Worm (Caenorhabditis elegans) whole organism, L1 larva: ENCODE data around the gene ZK470.6.

Experiments used
- C04F5.9 ChIP-seq: sonication (generic microtip); optimal IDR thresholded peaks from 2 replicates; lab custom pipeline; 2016; ENCODE audit warnings: missing genetic modification characterization, missing compliant biosample characterization
- C16A3.4 ChIP-seq: fragments of 150-350 bp; optimal IDR thresholded peaks from 2 replicates; lab custom pipeline; 2014; ENCODE audit warnings: missing biosample characterization, missing genetic modification characterization
- F16B12.6 ChIP-seq: fragments of 150-350 bp; optimal IDR thresholded peaks from 2 replicates; lab custom pipeline; 2014; ENCODE audit warnings: missing biosample characterization, missing genetic modification characterization
- Y116A8C.19 ChIP-seq: sonication (generic microtip); optimal IDR thresholded peaks from 2 replicates; lab custom pipeline; 2016; ENCODE audit warnings: missing compliant biosample characterization, missing genetic modification characterization, borderline replicate concordance
- aha-1 ChIP-seq: fragments of 150-350 bp; optimal IDR thresholded peaks from 2 replicates; lab custom pipeline; 2014; ENCODE audit warnings: missing biosample characterization, missing genetic modification characterization
- aly-2 ChIP-seq: fragments of 150-350 bp; optimal IDR thresholded peaks from 2 replicates; lab custom pipeline; 2014; ENCODE audit warnings: missing biosample characterization, missing genetic modification characterization
- blmp-1 ChIP-seq: fragments of 150-350 bp; optimal IDR thresholded peaks from 2 replicates; lab custom pipeline; 2014; ENCODE audit warnings: missing biosample characterization, missing genetic modification characterization
- ceh-63 ChIP-seq: fragments of 200-800 bp; sonication (Bioruptor generic); optimal IDR thresholded peaks from 2 replicates; lab custom pipeline; 2018; ENCODE audit warnings: mild to moderate bottlenecking, missing genetic modification characterization, missing compliant biosample characterization
- ceh-82 ChIP-seq, 3 experiments: fragments of 150-350 bp in 1 of 3; sonication (generic microtip) in 2 of 3; optimal IDR thresholded peaks; 2 replicates each; lab custom pipeline; 2014 to 2017; ENCODE audit warnings: missing biosample characterization in 3 of 3, missing genetic modification characterization in 3 of 3
- ceh-88 ChIP-seq: fragments of 200-800 bp; sonication (Bioruptor generic); IDR thresholded peaks from 2 replicates; pipeline ENCODE4 v1.3.6; 2022; ENCODE audit warnings: missing genetic modification characterization, missing compliant biosample characterization
- ceh-90 ChIP-seq: sonication (generic microtip); optimal IDR thresholded peaks from 2 replicates; lab custom pipeline; 2016; ENCODE audit warnings: missing genetic modification characterization, missing compliant biosample characterization
- ces-1 ChIP-seq: fragments of 150-350 bp; optimal IDR thresholded peaks from 2 replicates; lab custom pipeline; 2014; ENCODE audit warnings: missing biosample characterization, missing genetic modification reagents, missing genetic modification characterization
- efl-1 ChIP-seq, 4 experiments: fragments of 150-350 bp; optimal IDR thresholded peaks in 3 of 4; peaks in 1 of 4; 1 replicate in 1 of 4; 2 replicates in 3 of 4; lab custom pipeline; 2014; ENCODE audit warnings: missing biosample characterization in 2 of 4, missing genetic modification characterization in 2 of 4, missing genetic modification reagents in 2 of 4
- elt-3 ChIP-seq, 6 experiments: fragments of 150-350 bp in 1 of 6; sonication (generic microtip); optimal IDR thresholded peaks; 2 replicates each; lab custom pipeline; 2017 to 2018; ENCODE audit warnings: missing biosample characterization in 6 of 6, missing genetic modification characterization in 6 of 6, inconsistent platforms in 1 of 6
- fkh-10 ChIP-seq: sonication (generic microtip); optimal IDR thresholded peaks from 2 replicates; lab custom pipeline; 2017; ENCODE audit warnings: missing biosample characterization, missing genetic modification reagents, missing genetic modification characterization
- fkh-8 ChIP-seq: sonication (generic microtip); optimal IDR thresholded peaks from 2 replicates; lab custom pipeline; 2016; ENCODE audit warnings: mild to moderate bottlenecking, missing genetic modification characterization, missing compliant biosample characterization
- fos-1 ChIP-seq: fragments of 150-350 bp; optimal IDR thresholded peaks from 2 replicates; lab custom pipeline; 2014; ENCODE audit warnings: missing biosample characterization, missing genetic modification characterization
- grh-1 ChIP-seq: fragments of 200-800 bp; sonication (Bioruptor generic); IDR thresholded peaks from 2 replicates; pipeline ENCODE4 v1.3.6; 2022; ENCODE audit warnings: missing genetic modification reagents, missing genetic modification characterization, missing compliant biosample characterization
- hlh-17 ChIP-seq: fragments of 200-800 bp; sonication (Bioruptor generic); optimal IDR thresholded peaks from 2 replicates; lab custom pipeline; 2018; ENCODE audit warnings: missing genetic modification characterization, mild to moderate bottlenecking, missing compliant biosample characterization, moderate library complexity, borderline replicate concordance
- hlh-4 ChIP-seq: sonication (generic microtip); optimal IDR thresholded peaks from 2 replicates; lab custom pipeline; 2016; ENCODE audit warnings: mild to moderate bottlenecking, missing genetic modification characterization, missing compliant biosample characterization
- jun-1 ChIP-seq: fragments of 150-350 bp; optimal IDR thresholded peaks from 2 replicates; lab custom pipeline; 2014; ENCODE audit warnings: missing biosample characterization, missing genetic modification reagents, missing genetic modification characterization
- lin-13 ChIP-seq: fragments of 150-350 bp; optimal IDR thresholded peaks from 2 replicates; lab custom pipeline; 2014; ENCODE audit warnings: missing biosample characterization, missing genetic modification reagents, missing genetic modification characterization
- lin-15B ChIP-seq: fragments of 150-350 bp; sonication (generic microtip); optimal IDR thresholded peaks from 3 replicates; lab custom pipeline; 2014; ENCODE audit warnings: missing biosample characterization, missing genetic modification characterization
- lin-35 ChIP-seq, 2 experiments: fragments of 150-350 bp; optimal IDR thresholded peaks; 2 replicates each; lab custom pipeline; 2014; ENCODE audit warnings: missing biosample characterization in 2 of 2, missing genetic modification characterization in 2 of 2, missing genetic modification reagents in 2 of 2
- lin-39 ChIP-seq: fragments of 150-350 bp; optimal IDR thresholded peaks from 2 replicates; lab custom pipeline; 2014; ENCODE audit warnings: missing biosample characterization, missing genetic modification reagents, missing genetic modification characterization
- lsy-2 ChIP-seq, 2 experiments: fragments of 150-350 bp; optimal IDR thresholded peaks; 2 replicates each; lab custom pipeline; 2014; ENCODE audit warnings: missing biosample characterization in 2 of 2, missing genetic modification characterization in 2 of 2
- mab-9 ChIP-seq: fragments of 200-800 bp; sonication (Bioruptor generic); IDR thresholded peaks from 2 replicates; pipeline ENCODE4 v1.3.6; 2022; ENCODE audit warnings: missing genetic modification reagents, missing genetic modification characterization, missing compliant biosample characterization
- mdl-1 ChIP-seq, 2 experiments: fragments of 150-350 bp; optimal IDR thresholded peaks; 2 replicates each; lab custom pipeline; 2014 to 2017; ENCODE audit warnings: missing biosample characterization in 2 of 2, missing genetic modification characterization in 2 of 2, inconsistent platforms in 1 of 2
- mep-1 ChIP-seq: fragments of 150-350 bp; optimal IDR thresholded peaks from 2 replicates; lab custom pipeline; 2014; ENCODE audit warnings: missing biosample characterization, missing genetic modification characterization
- nhr-11 ChIP-seq: fragments of 150-350 bp; optimal IDR thresholded peaks from 2 replicates; lab custom pipeline; 2014; ENCODE audit warnings: missing biosample characterization, missing genetic modification characterization
- nhr-12 ChIP-seq: sonication (generic microtip); optimal IDR thresholded peaks from 2 replicates; lab custom pipeline; 2017; ENCODE audit warnings: missing biosample characterization, missing genetic modification characterization
- nhr-19 ChIP-seq: fragments of 200-800 bp; sonication (Bioruptor generic); conservative IDR thresholded peaks from 2 replicates; pipeline ENCODE4 v1.3.6; 2022; ENCODE audit warnings: missing genetic modification characterization, missing compliant biosample characterization
- nhr-237 ChIP-seq: fragments of 150-350 bp; optimal IDR thresholded peaks from 2 replicates; lab custom pipeline; 2014; ENCODE audit warnings: missing biosample characterization, missing genetic modification characterization
- nhr-47 ChIP-seq: sonication (generic microtip); optimal IDR thresholded peaks from 2 replicates; lab custom pipeline; 2016; ENCODE audit warnings: mild to moderate bottlenecking, missing genetic modification characterization, moderate library complexity, missing compliant biosample characterization
- nhr-71 ChIP-seq: sonication (generic microtip); optimal IDR thresholded peaks from 2 replicates; lab custom pipeline; 2016; ENCODE audit warnings: mild to moderate bottlenecking, missing genetic modification characterization, moderate library complexity, missing compliant biosample characterization
- nhr-76 ChIP-seq: sonication (generic microtip); optimal IDR thresholded peaks from 2 replicates; lab custom pipeline; 2017; ENCODE audit warnings: missing biosample characterization, missing genetic modification characterization
- nhr-84 ChIP-seq: sonication (generic microtip); optimal IDR thresholded peaks from 2 replicates; lab custom pipeline; 2017; ENCODE audit warnings: missing biosample characterization, missing genetic modification characterization
- nhr-85 ChIP-seq: sonication (generic microtip); peaks from one replicate; lab custom pipeline; 2016; ENCODE audit warnings: missing genetic modification characterization, inconsistent platforms, missing compliant biosample characterization
- nhr-90 ChIP-seq: sonication (generic microtip); optimal IDR thresholded peaks from 2 replicates; lab custom pipeline; 2016; ENCODE audit warnings: mild to moderate bottlenecking, missing genetic modification characterization, missing compliant biosample characterization; ENCODE audit not compliant: poor library complexity
- pqm-1 ChIP-seq: sonication (generic microtip); optimal IDR thresholded peaks from 3 replicates; lab custom pipeline; 2017; ENCODE audit warnings: missing biosample characterization, missing genetic modification characterization
- rnt-1 ChIP-seq: sonication (generic microtip); optimal IDR thresholded peaks from 2 replicates; lab custom pipeline; 2016; ENCODE audit warnings: mild to moderate bottlenecking, missing genetic modification characterization, moderate library complexity, missing compliant biosample characterization
- skn-1 ChIP-seq: fragments of 150-350 bp; optimal IDR thresholded peaks from 2 replicates; lab custom pipeline; 2014; ENCODE audit warnings: missing biosample characterization, missing genetic modification characterization
- snpc-4 ChIP-seq: fragments of 150-350 bp; optimal IDR thresholded peaks from 2 replicates; lab custom pipeline; 2014; ENCODE audit warnings: missing biosample characterization, missing genetic modification characterization
- snu-23 ChIP-seq: sonication (generic microtip); optimal IDR thresholded peaks from 2 replicates; lab custom pipeline; 2016; ENCODE audit warnings: missing genetic modification characterization, missing compliant biosample characterization
- sox-4 ChIP-seq: sonication (generic microtip); optimal IDR thresholded peaks from 2 replicates; lab custom pipeline; 2016; ENCODE audit warnings: missing genetic modification characterization, missing compliant biosample characterization
- swsn-7 ChIP-seq: sonication (generic microtip); optimal IDR thresholded peaks from 2 replicates; lab custom pipeline; 2016; ENCODE audit warnings: missing genetic modification characterization, missing compliant biosample characterization
- tbx-2 ChIP-seq: sonication (generic microtip); optimal IDR thresholded peaks from 2 replicates; lab custom pipeline; 2016; ENCODE audit warnings: missing genetic modification characterization, missing compliant biosample characterization
- tlp-1 ChIP-seq: fragments of 150-350 bp; optimal IDR thresholded peaks from 2 replicates; lab custom pipeline; 2014; ENCODE audit warnings: missing biosample characterization, missing genetic modification characterization
- unc-130 ChIP-seq: fragments of 150-350 bp; optimal IDR thresholded peaks from 2 replicates; lab custom pipeline; 2017; ENCODE audit warnings: missing biosample characterization, missing genetic modification characterization, inconsistent platforms
- unc-30 ChIP-seq: sonication (generic microtip); optimal IDR thresholded peaks from 2 replicates; lab custom pipeline; 2017; ENCODE audit warnings: missing biosample characterization, missing genetic modification characterization
- unc-98 ChIP-seq: fragments of 200-800 bp; sonication (Bioruptor generic); IDR thresholded peaks from 2 replicates; pipeline ENCODE4 v1.3.6; 2022; ENCODE audit warnings: missing genetic modification characterization, missing compliant biosample characterization
- vab-15 ChIP-seq: sonication (generic microtip); optimal IDR thresholded peaks from 2 replicates; lab custom pipeline; 2017; ENCODE audit warnings: missing genotype, mild to moderate bottlenecking, missing genetic modification characterization, missing compliant biosample characterization
- ztf-4 ChIP-seq: fragments of 150-350 bp; optimal IDR thresholded peaks from 2 replicates; lab custom pipeline; 2014; ENCODE audit warnings: missing biosample characterization, missing genetic modification characterization

ZK470.6 gene

ce11 chrX:4142202-4142601 lies 35.1 kb downstream of the ZK470.6 start (continued):
- TF ChIP-seq ceh-90 (tag; lab: Kevin White, UChicago) (no peak), lin-15B (tag; lab: Kevin White, UChicago) (no peak), C16A3.4 (tag; lab: Kevin White, UChicago) (peak; percentile 55), unc-30 (no peak), sox-4 (peak; percentile 73), lin-39 (tag; lab: Kevin White, UChicago) (peak; percentile 39), ces-1 (GFP tag; lab: Kevin White, UChicago) (no peak), swsn-7 (tag; lab: Kevin White, UChicago) (peak; percentile 83), vab-15 (tag; lab: Kevin White, UChicago) (no peak), blmp-1 (peak; percentile 48), F16B12.6 (no peak), ceh-63 (no peak), aly-2 (tag; lab: Kevin White, UChicago) (no peak), ceh-82 (tag; optimal IDR thresholded peaks at IDR 0.05; lab: Kevin White, UChicago) (peak in 2 of 3 experiments; percentile 30 to 41), mep-1 (tag; lab: Kevin White, UChicago) (peak; percentile 84), mab-9 (peak; percentile 67; the same call in 1 of the 2 replicates), nhr-237 (no peak), aha-1 (tag; lab: Kevin White, UChicago) (peak; percentile 100), fkh-10 (peak; percentile 42), ceh-88 (GFP tag; lab: Robert Waterston, UW) (peak; percentile 76), nhr-71 (tag; lab: Kevin White, UChicago) (peak; percentile 99), tlp-1 (tag; lab: Kevin White, UChicago) (no peak), rnt-1 (tag; lab: Kevin White, UChicago) (peak; percentile 92), elt-3 (tag; optimal IDR thresholded peaks at IDR 0.05; lab: Kevin White, UChicago) (peak in 2 of 6 experiments; percentile 72 to 75), fkh-8 (tag; lab: Kevin White, UChicago) (peak; percentile 80), unc-98 (peak; percentile 68), unc-130 (tag; lab: Kevin White, UChicago) (peak; percentile 51), tbx-2 (peak; percentile 93), jun-1 (tag; lab: Kevin White, UChicago) (peak; percentile 53), lsy-2 (tag; optimal IDR thresholded peaks at IDR 0.05; lab: Kevin White, UChicago) (peak; percentile 56 to 82), nhr-76 (no peak), grh-1 (GFP tag; lab: Robert Waterston, UW) (peak; percentile 76), C04F5.9 (tag; lab: Kevin White, UChicago) (peak; percentile 48), snu-23 (peak; percentile 90), hlh-17 (GFP tag; lab: Kevin White, UChicago) (peak; percentile 19), nhr-12 (peak; percentile 37), nhr-11 (tag; lab: Kevin White, UChicago) (peak; percentile 29), nhr-47 (tag; lab: Kevin White, UChicago) (peak; percentile 90), nhr-84 (peak; percentile 6), fos-1 (tag; lab: Kevin White, UChicago) (no peak), skn-1 (tag; lab: Kevin White, UChicago) (peak; percentile 75), snpc-4 (tag; lab: Kevin White, UChicago) (peak; percentile 60), Y116A8C.19 (no peak)

- peak in 5 of 6 experiments; percentile 72 to 94 (median 82) for TF ChIP-seq elt-3 (tag; optimal IDR thresholded peaks at IDR 0.05; lab: Kevin White, UChicago)
- TF ChIP-seq tbx-2, result peak; percentile 37
- peak; percentile 30 for TF ChIP-seq nhr-90 (tag; lab: Kevin White, UChicago)
- peak; percentile 44 for TF ChIP-seq nhr-19
- TF ChIP-seq lsy-2 (tag; optimal IDR thresholded peaks at IDR 0.05; lab: Kevin White, UChicago), result peak in 1 of 2 experiments; percentile 19
- TF ChIP-seq ceh-90 (tag; lab: Kevin White, UChicago), result no peak
- TF ChIP-seq ztf-4 (tag; lab: Kevin White, UChicago), result peak; percentile 37
- peak; percentile 37 for TF ChIP-seq nhr-47 (tag; lab: Kevin White, UChicago)
- TF ChIP-seq C16A3.4 (tag; lab: Kevin White, UChicago), result peak; percentile 18
- peak; percentile 18 for TF ChIP-seq lin-13 (GFP tag; lab: Kevin White, UChicago)
- TF ChIP-seq pqm-1 (tag; lab: Kevin White, UChicago), result no peak
- TF ChIP-seq nhr-85 (tag; lab: Kevin White, UChicago), result peak; percentile 92
- TF ChIP-seq hlh-4 (tag; lab: Kevin White, UChicago), result no peak
- peak in 1 of 2 experiments; percentile 18 for TF ChIP-seq lin-35 (GFP tag; optimal IDR thresholded peaks at IDR 0.05; lab: Kevin White, UChicago)
- no peak for TF ChIP-seq efl-1 (optimal IDR thresholded peaks at IDR 0.05; lab: Kevin White, UChicago)
- peak in 1 of 2 experiments; percentile 52 for TF ChIP-seq efl-1 (GFP tag; optimal IDR thresholded peaks at IDR 0.05 in 1 of 2; lab: Kevin White, UChicago)
- no peak for TF ChIP-seq nhr-237
- TF ChIP-seq mdl-1 (tag; optimal IDR thresholded peaks at IDR 0.05; lab: Kevin White, UChicago), result peak in 1 of 2 experiments; percentile 62
Observed at ce11 chrX:4140755-4141417, 36.4 kb downstream of the ZK470.6 start.
